Worm (Caenorhabditis elegans): ENCODE data around the gene H20E11.2.

ce11 chrIV:6803805-6804344, 23.7 kb upstream of the H20E11.2 start:
- TF ChIP-seq pha-4 (tag; optimal IDR thresholded peaks at IDR 0.05) (no peak), tbx-8 (GFP tag; optimal IDR thresholded peaks at IDR 0.05) (no peak), snpc-4 (tag; optimal IDR thresholded peaks at IDR 0.05) (no peak), unc-62 (GFP tag; optimal IDR thresholded peaks at IDR 0.05) (peak; percentile 61), sem-2 (GFP tag; optimal IDR thresholded peaks at IDR 0.05) (no peak), mep-1 (tag; optimal IDR thresholded peaks at IDR 0.05) (no peak), elt-1 (tag; optimal IDR thresholded peaks at IDR 0.05; ENCODE audit: borderline replicate concordance, insufficient read depth) (no peak), sptf-1 (tag; optimal IDR thresholded peaks at IDR 0.05) (no peak)
